Worm (Caenorhabditis elegans) whole organism, L1 larva: ENCODE data around the gene F38A1.11.

Experiments
- F16B12.6 ChIP-seq: fragments of 150-350 bp; optimal IDR thresholded peaks from 2 replicates; lab custom pipeline; 2014; ENCODE audit warnings: missing biosample characterization, missing genetic modification characterization
- Y116A8C.19 ChIP-seq: sonication (generic microtip); optimal IDR thresholded peaks from 2 replicates; lab custom pipeline; 2016; ENCODE audit warnings: missing compliant biosample characterization, missing genetic modification characterization, borderline replicate concordance
- alr-1 ChIP-seq: fragments of 200-800 bp; sonication (Bioruptor generic); optimal IDR thresholded peaks from 2 replicates; lab custom pipeline; 2018; ENCODE audit warnings: borderline replicate concordance, mild to moderate bottlenecking, missing genetic modification characterization, missing compliant biosample characterization
- aly-2 ChIP-seq: fragments of 150-350 bp; optimal IDR thresholded peaks from 2 replicates; lab custom pipeline; 2014; ENCODE audit warnings: missing biosample characterization, missing genetic modification characterization
- ama-1 ChIP-seq: fragments of 150-350 bp; optimal IDR thresholded peaks from 2 replicates; lab custom pipeline; 2014
- ces-1 ChIP-seq: fragments of 150-350 bp; optimal IDR thresholded peaks from 2 replicates; lab custom pipeline; 2014; ENCODE audit warnings: missing biosample characterization, missing genetic modification reagents, missing genetic modification characterization
- dpl-1 ChIP-seq, 3 experiments: fragments of 150-350 bp in 2 of 3; sonication (generic microtip) in 1 of 3; optimal IDR thresholded peaks; 2 replicates each; lab custom pipeline; 2014 to 2017; ENCODE audit warnings: missing biosample characterization in 3 of 3, missing genetic modification characterization in 3 of 3, missing genetic modification reagents in 3 of 3
- efl-1 ChIP-seq, 4 experiments: fragments of 150-350 bp; optimal IDR thresholded peaks in 3 of 4; peaks in 1 of 4; 1 replicate in 1 of 4; 2 replicates in 3 of 4; lab custom pipeline; 2014; ENCODE audit warnings: missing biosample characterization in 2 of 4, missing genetic modification characterization in 2 of 4, missing genetic modification reagents in 2 of 4
- egl-27 ChIP-seq, 2 experiments: fragments of 150-350 bp in 1 of 2; sonication (generic microtip); optimal IDR thresholded peaks; 3 replicates each; lab custom pipeline; 2017 to 2018; ENCODE audit warnings: missing biosample characterization in 2 of 2, missing genetic modification characterization in 2 of 2, missing genetic modification reagents in 2 of 2
- elt-2 ChIP-seq: sonication (generic microtip); optimal IDR thresholded peaks from 2 replicates; lab custom pipeline; 2016; ENCODE audit warnings: missing genetic modification characterization, mild to moderate bottlenecking, inconsistent platforms, missing compliant biosample characterization, missing genetic modification reagents
- ets-5 ChIP-seq: fragments of 200-800 bp; sonication (Bioruptor generic); IDR thresholded peaks from 2 replicates; pipeline ENCODE4 v1.3.6; 2022; ENCODE audit warnings: missing genetic modification characterization, missing compliant biosample characterization
- fkh-4 ChIP-seq: sonication (generic microtip); optimal IDR thresholded peaks from 2 replicates; lab custom pipeline; 2016; ENCODE audit warnings: missing compliant biosample characterization, missing genetic modification characterization, borderline replicate concordance
- fkh-8 ChIP-seq: sonication (generic microtip); optimal IDR thresholded peaks from 2 replicates; lab custom pipeline; 2016; ENCODE audit warnings: mild to moderate bottlenecking, missing genetic modification characterization, missing compliant biosample characterization
- fos-1 ChIP-seq: fragments of 150-350 bp; optimal IDR thresholded peaks from 2 replicates; lab custom pipeline; 2014; ENCODE audit warnings: missing biosample characterization, missing genetic modification characterization
- grh-1 ChIP-seq: fragments of 200-800 bp; sonication (Bioruptor generic); IDR thresholded peaks from 2 replicates; pipeline ENCODE4 v1.3.6; 2022; ENCODE audit warnings: missing genetic modification reagents, missing genetic modification characterization, missing compliant biosample characterization
- hlh-4 ChIP-seq: sonication (generic microtip); optimal IDR thresholded peaks from 2 replicates; lab custom pipeline; 2016; ENCODE audit warnings: mild to moderate bottlenecking, missing genetic modification characterization, missing compliant biosample characterization
- jun-1 ChIP-seq: fragments of 150-350 bp; optimal IDR thresholded peaks from 2 replicates; lab custom pipeline; 2014; ENCODE audit warnings: missing biosample characterization, missing genetic modification reagents, missing genetic modification characterization
- lin-15B ChIP-seq: fragments of 150-350 bp; sonication (generic microtip); optimal IDR thresholded peaks from 3 replicates; lab custom pipeline; 2014; ENCODE audit warnings: missing biosample characterization, missing genetic modification characterization
- lin-35 ChIP-seq, 2 experiments: fragments of 150-350 bp; optimal IDR thresholded peaks; 2 replicates each; lab custom pipeline; 2014; ENCODE audit warnings: missing biosample characterization in 2 of 2, missing genetic modification characterization in 2 of 2, missing genetic modification reagents in 2 of 2
- nhr-11 ChIP-seq: fragments of 150-350 bp; optimal IDR thresholded peaks from 2 replicates; lab custom pipeline; 2014; ENCODE audit warnings: missing biosample characterization, missing genetic modification characterization
- nhr-19 ChIP-seq: fragments of 200-800 bp; sonication (Bioruptor generic); conservative IDR thresholded peaks from 2 replicates; pipeline ENCODE4 v1.3.6; 2022; ENCODE audit warnings: missing genetic modification characterization, missing compliant biosample characterization
- nhr-20 ChIP-seq: sonication (generic microtip); optimal IDR thresholded peaks from 2 replicates; lab custom pipeline; 2016; ENCODE audit warnings: mild to moderate bottlenecking, missing genetic modification characterization, missing compliant biosample characterization
- nhr-47 ChIP-seq: sonication (generic microtip); optimal IDR thresholded peaks from 2 replicates; lab custom pipeline; 2016; ENCODE audit warnings: mild to moderate bottlenecking, missing genetic modification characterization, moderate library complexity, missing compliant biosample characterization
- nhr-76 ChIP-seq: sonication (generic microtip); optimal IDR thresholded peaks from 2 replicates; lab custom pipeline; 2017; ENCODE audit warnings: missing biosample characterization, missing genetic modification characterization
- nhr-85 ChIP-seq: sonication (generic microtip); peaks from one replicate; lab custom pipeline; 2016; ENCODE audit warnings: missing genetic modification characterization, inconsistent platforms, missing compliant biosample characterization
- nhr-90 ChIP-seq: sonication (generic microtip); optimal IDR thresholded peaks from 2 replicates; lab custom pipeline; 2016; ENCODE audit warnings: mild to moderate bottlenecking, missing genetic modification characterization, missing compliant biosample characterization; ENCODE audit not compliant: poor library complexity
- snpc-4 ChIP-seq: fragments of 150-350 bp; optimal IDR thresholded peaks from 2 replicates; lab custom pipeline; 2014; ENCODE audit warnings: missing biosample characterization, missing genetic modification characterization
- snu-23 ChIP-seq: sonication (generic microtip); optimal IDR thresholded peaks from 2 replicates; lab custom pipeline; 2016; ENCODE audit warnings: missing genetic modification characterization, missing compliant biosample characterization
- sox-4 ChIP-seq: sonication (generic microtip); optimal IDR thresholded peaks from 2 replicates; lab custom pipeline; 2016; ENCODE audit warnings: missing genetic modification characterization, missing compliant biosample characterization
- sup-37 ChIP-seq: fragments of 200-800 bp; sonication (Bioruptor generic); optimal IDR thresholded peaks from 2 replicates; lab custom pipeline; 2018; ENCODE audit warnings: mild to moderate bottlenecking, missing genetic modification characterization, missing compliant biosample characterization
- tbx-2 ChIP-seq: sonication (generic microtip); optimal IDR thresholded peaks from 2 replicates; lab custom pipeline; 2016; ENCODE audit warnings: missing genetic modification characterization, missing compliant biosample characterization
- unc-130 ChIP-seq: fragments of 150-350 bp; optimal IDR thresholded peaks from 2 replicates; lab custom pipeline; 2017; ENCODE audit warnings: missing biosample characterization, missing genetic modification characterization, inconsistent platforms
- vab-15 ChIP-seq: sonication (generic microtip); optimal IDR thresholded peaks from 2 replicates; lab custom pipeline; 2017; ENCODE audit warnings: missing genotype, mild to moderate bottlenecking, missing genetic modification characterization, missing compliant biosample characterization
- zip-4 ChIP-seq: fragments of 200-800 bp; sonication (Bioruptor generic); optimal IDR thresholded peaks from 2 replicates; lab custom pipeline; 2018; ENCODE audit warnings: mild to moderate bottlenecking, missing genetic modification characterization, moderate library complexity, missing compliant biosample characterization

F38A1.11 gene

DNA sequence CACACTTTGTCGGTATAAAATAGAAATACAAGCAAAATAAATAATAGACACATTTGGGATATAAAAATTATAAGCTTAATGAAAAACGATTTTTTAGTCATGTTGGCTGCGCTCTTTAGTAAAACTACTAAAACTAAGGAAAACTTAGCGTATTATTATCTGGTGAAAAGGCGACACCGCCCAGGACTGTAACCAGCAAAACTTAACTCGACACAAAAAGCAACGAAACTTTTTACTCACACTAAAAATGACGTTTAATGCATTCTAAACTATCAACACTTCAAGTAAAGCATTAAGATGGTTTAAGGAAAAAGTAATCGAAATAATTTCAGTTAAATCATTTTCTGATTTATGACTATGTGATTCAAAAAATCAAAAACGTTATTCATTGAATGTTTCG is 8.4 kb downstream of the F38A1.11 start, which contains the start of gene clec-167:
clec-167 (minus strand) TSS at position 101 of the 400 bp plus-strand sequence.
- TF ChIP-seq nhr-85 (no peak), snu-23 (GFP tag; lab: Kevin White, UChicago) (no peak), dpl-1 (GFP tag; optimal IDR thresholded peaks at IDR 0.05; lab: Kevin White, UChicago) (no peak), hlh-4 (tag; lab: Kevin White, UChicago) (no peak), jun-1 (tag; lab: Kevin White, UChicago) (no peak), egl-27 (tag; optimal IDR thresholded peaks at IDR 0.05; lab: Kevin White, UChicago) (no peak), elt-2 (no peak), sox-4 (no peak), alr-1 (tag; lab: Kevin White, UChicago) (no peak), sup-37 (GFP tag; lab: Kevin White, UChicago) (no peak), nhr-76 (no peak)
- TF ChIP-seq, all 84 proteins: peak for 0

DNA sequence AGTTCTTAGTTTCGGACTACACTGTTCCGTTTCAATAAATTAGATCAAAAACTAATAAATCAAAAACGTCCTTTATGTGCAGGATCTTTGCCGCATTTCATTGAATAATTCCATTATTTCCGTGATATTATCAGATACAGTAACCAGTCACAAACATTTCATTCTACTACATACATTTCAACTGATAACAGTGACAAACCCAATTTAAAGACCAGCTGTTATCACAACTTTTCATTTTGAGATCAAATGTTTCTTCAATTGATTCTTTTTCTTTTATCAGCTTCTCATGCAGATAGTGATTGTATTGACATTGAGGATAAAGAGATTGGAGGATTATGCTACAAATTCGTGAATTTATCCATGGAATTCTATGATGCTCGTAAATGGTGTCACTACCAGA is 9.5 kb downstream of the F38A1.11 start, which contains the start of gene clec-168:
clec-168 (plus strand) TSS at position 247 of the 400 bp plus-strand sequence.
- no peak for TF ChIP-seq grh-1 (GFP tag; lab: Robert Waterston, UW)
- peak; percentile 11 for TF ChIP-seq jun-1 (tag; lab: Kevin White, UChicago)
- peak; percentile 78 for TF ChIP-seq elt-2
- TF ChIP-seq, all 84 proteins: peak for 2

DNA sequence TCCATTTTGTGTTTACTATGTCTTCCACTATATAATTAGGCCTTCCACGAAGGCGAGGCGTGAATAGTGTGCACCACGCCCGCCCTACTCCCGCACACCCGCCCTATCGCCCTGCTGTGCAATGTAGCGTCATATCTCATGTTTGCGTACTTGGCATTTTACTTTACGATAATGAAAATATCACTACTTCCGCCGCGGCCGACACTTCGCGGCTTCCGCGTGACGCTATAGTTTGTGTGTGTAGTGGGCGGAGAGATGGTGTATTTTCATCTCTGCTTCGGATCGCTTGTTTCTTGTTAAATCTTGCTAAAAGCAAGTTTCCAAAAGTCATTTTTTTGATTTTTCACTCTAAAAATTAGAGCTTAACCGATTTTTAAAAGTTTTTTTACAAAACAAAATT is 13.3 kb downstream of the F38A1.11 start:
- peak; percentile 37 for TF ChIP-seq elt-2
- peak; percentile 53 for TF ChIP-seq snpc-4 (tag; lab: Kevin White, UChicago)
- TF ChIP-seq nhr-90 (tag; lab: Kevin White, UChicago), result no peak
- no peak for TF ChIP-seq efl-1 (optimal IDR thresholded peaks at IDR 0.05; lab: Kevin White, UChicago)
- peak in 1 of 2 experiments; percentile 27 for TF ChIP-seq efl-1 (GFP tag; optimal IDR thresholded peaks at IDR 0.05 in 1 of 2; lab: Kevin White, UChicago)
- TF ChIP-seq, all 84 proteins: peak for 3

DNA sequence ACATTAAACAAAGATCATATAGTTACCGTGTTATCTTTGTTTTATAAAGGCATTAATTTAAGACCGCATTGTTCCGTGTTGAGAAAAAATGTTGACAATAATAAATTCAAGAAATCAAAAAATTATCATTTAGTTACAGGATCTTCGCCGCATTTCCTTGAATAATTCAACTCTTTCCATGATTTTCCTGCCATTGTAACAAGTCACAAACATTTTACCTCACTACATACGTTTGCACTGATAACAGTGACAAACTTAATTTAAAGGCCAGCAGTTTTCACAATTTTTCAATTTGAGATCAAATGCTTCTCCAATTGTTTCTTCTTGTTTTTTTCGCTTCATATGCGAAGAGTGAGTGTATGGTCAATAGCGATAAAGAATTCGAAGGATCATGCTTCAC is 13.8 kb downstream of the F38A1.11 start, which contains the start of gene clec-169:
clec-169 (plus strand) TSS at position 301 of the 400 bp plus-strand sequence.
- TF ChIP-seq fos-1 (tag; lab: Kevin White, UChicago), result no peak
- TF ChIP-seq fkh-4 (tag; lab: Kevin White, UChicago), result no peak
- no peak for TF ChIP-seq efl-1 (optimal IDR thresholded peaks at IDR 0.05; lab: Kevin White, UChicago)
- peak in 1 of 2 experiments; percentile 48 for TF ChIP-seq efl-1 (GFP tag; optimal IDR thresholded peaks at IDR 0.05 in 1 of 2; lab: Kevin White, UChicago)
- no peak for TF ChIP-seq unc-130 (tag; lab: Kevin White, UChicago)
- no peak for TF ChIP-seq zip-4 (GFP tag; lab: Kevin White, UChicago)

DNA sequence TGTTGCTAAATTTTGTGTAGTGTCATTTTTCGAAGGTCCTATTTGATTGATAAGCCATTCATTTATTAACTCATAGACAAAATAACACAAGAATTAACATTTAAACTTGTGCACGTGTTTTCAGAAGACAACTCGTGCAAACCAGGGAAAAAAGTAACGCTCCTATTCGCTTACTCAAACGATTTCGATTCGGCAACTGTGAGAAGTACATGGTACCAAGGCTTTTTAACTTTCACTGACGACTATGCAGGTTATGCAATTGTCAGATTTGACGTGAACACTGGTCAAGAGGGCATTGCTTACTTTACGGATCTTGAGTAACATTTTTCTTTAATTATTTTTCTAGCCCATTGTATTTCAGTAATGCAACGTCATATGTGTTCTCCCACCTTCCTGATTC is 14.7 kb downstream of the F38A1.11 start:
- TF ChIP-seq nhr-20 (tag; lab: Kevin White, UChicago), result no peak
- TF ChIP-seq nhr-47 (tag; lab: Kevin White, UChicago), result no peak
- no peak for TF ChIP-seq tbx-2
- no peak for TF ChIP-seq lin-35 (GFP tag; optimal IDR thresholded peaks at IDR 0.05; lab: Kevin White, UChicago)
- TF ChIP-seq nhr-11 (tag; lab: Kevin White, UChicago), result no peak
- no peak for TF ChIP-seq lin-15B
- TF ChIP-seq F16B12.6 (tag; lab: Kevin White, UChicago), result no peak
- no peak for TF ChIP-seq ces-1 (GFP tag; lab: Kevin White, UChicago)
- no peak for TF ChIP-seq fkh-8 (tag; lab: Kevin White, UChicago)
- TF ChIP-seq Y116A8C.19 (tag; lab: Kevin White, UChicago), result no peak
- no peak for TF ChIP-seq aly-2 (tag; lab: Kevin White, UChicago)
- TF ChIP-seq snpc-4 (tag; lab: Kevin White, UChicago), result no peak
- no peak for TF ChIP-seq nhr-90 (tag; lab: Kevin White, UChicago)
- TF ChIP-seq ama-1 (lab: Kevin White, UChicago), result no peak
- no peak for TF ChIP-seq vab-15 (tag; lab: Kevin White, UChicago)
- TF ChIP-seq ets-5 (GFP tag; lab: Robert Waterston, UW), result no peak
- no peak for TF ChIP-seq nhr-19
- no peak for TF ChIP-seq zip-4 (GFP tag; lab: Kevin White, UChicago)
